Worm (Caenorhabditis elegans): ENCODE data around the gene Y43F8B.19.

The Y43F8B.19 gene

DNA sequence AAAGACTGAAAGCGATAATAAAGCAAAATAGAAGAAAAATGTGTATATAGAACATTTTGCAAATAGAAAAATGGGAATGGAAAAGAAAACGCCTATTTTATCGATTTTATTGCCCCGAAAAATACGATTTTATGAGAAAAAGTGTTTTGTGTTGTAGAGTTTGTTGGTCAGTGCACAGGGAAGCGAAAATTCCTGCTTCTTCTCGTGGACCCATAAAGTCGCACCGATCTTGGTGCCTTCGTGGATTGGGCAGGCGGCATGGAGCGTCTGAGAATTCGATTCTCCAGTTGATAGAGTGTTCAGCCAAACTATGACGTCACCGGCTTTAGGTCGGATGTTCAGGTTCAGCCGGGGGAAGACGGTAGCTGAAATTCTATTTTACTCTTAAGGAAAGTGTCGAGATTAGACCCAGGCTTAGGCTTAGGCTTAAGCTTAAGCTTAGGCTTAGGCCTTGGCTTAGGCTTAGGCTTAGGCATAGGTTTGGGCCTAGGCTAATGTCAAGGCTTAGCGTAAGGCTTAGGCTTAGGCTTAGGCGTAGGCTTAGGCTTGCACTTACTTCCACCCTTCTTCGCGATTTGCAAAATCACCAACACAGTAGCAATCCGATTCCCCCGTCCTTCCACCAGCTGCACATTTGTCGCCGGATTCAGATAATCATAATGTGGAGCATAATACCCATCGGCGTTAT lies at the start of gene Y43F8B.19:
Gene Y43F8B.19, minus strand, starts transcription at position 51 of the 688 bp plus-strand sequence.
- TF ChIP-seq C38D4.7 (GFP tag; optimal IDR thresholded peaks at IDR 0.05), result no peak
- no peak for TF ChIP-seq C08G9.2 (tag; optimal IDR thresholded peaks at IDR 0.05)
- TF ChIP-seq Y22D7AL.16 (tag; optimal IDR thresholded peaks at IDR 0.05), result no peak
- no peak for TF ChIP-seq pha-2 (tag; optimal IDR thresholded peaks at IDR 0.05)
- no peak for TF ChIP-seq ztf-16 (tag; optimal IDR thresholded peaks at IDR 0.05)
- TF ChIP-seq dve-1 (tag; optimal IDR thresholded peaks at IDR 0.05), result no peak
- no peak for TF ChIP-seq npax-4 (tag; optimal IDR thresholded peaks at IDR 0.05)
- TF ChIP-seq hlh-15 (tag; optimal IDR thresholded peaks at IDR 0.05), result no peak
- TF ChIP-seq che-1 (tag; optimal IDR thresholded peaks at IDR 0.05), result no peak
- TF ChIP-seq dmd-4 (tag; optimal IDR thresholded peaks at IDR 0.05; ENCODE audit: borderline replicate concordance), result no peak
- no peak for TF ChIP-seq ceh-31 (tag; optimal IDR thresholded peaks at IDR 0.05)
- no peak for TF ChIP-seq elt-4 (tag; optimal IDR thresholded peaks at IDR 0.05)
- no peak for TF ChIP-seq sdc-2 (tag; optimal IDR thresholded peaks at IDR 0.05)
- TF ChIP-seq ceh-14 (tag; optimal IDR thresholded peaks at IDR 0.05), result no peak

DNA sequence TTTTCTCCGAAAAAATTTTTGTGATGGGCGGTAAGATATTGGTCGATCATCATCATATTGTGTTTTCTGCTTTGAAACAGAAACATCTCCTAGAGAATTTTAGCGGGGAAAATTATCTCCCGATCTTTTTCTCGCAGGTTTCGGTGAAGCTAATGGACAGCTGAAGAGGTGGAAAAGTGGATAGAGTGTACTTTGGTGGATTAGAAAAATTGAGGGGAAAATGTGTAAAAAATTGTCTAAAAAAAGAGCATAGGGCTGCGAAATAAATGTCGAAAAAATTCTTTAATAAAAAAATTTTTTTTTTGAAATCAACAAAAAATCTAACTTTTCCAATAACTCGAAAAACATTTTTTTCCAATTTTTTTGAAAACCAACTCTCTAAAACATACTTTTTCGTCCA lies 43.8 kb upstream of the Y43F8B.19 start, which contains the start of gene oac-1:
Gene oac-1, minus strand, starts transcription at position 101 of the 400 bp plus-strand sequence.
- no peak for TF ChIP-seq K02D7.2 (tag; optimal IDR thresholded peaks at IDR 0.05)
- TF ChIP-seq eyg-1 (tag; optimal IDR thresholded peaks at IDR 0.05), result no peak
- no peak for TF ChIP-seq sox-4 (tag; optimal IDR thresholded peaks at IDR 0.05)
- TF ChIP-seq ama-1 (optimal IDR thresholded peaks at IDR 0.05), result no peak
- no peak for TF ChIP-seq ceh-34 (tag; optimal IDR thresholded peaks at IDR 0.05)
- TF ChIP-seq nhr-232 (tag; optimal IDR thresholded peaks at IDR 0.05), result no peak
- no peak for TF ChIP-seq ztf-16 (tag; optimal IDR thresholded peaks at IDR 0.05)
- no peak for TF ChIP-seq mec-3 (tag; optimal IDR thresholded peaks at IDR 0.05; ENCODE audit: borderline replicate concordance)
- TF ChIP-seq hlh-6 (tag; optimal IDR thresholded peaks at IDR 0.05), result no peak
- no peak for TF ChIP-seq nfya-1 (tag; optimal IDR thresholded peaks at IDR 0.05)
- no peak for TF ChIP-seq ref-2 (tag; optimal IDR thresholded peaks at IDR 0.05)
- TF ChIP-seq ceh-30 (tag; optimal IDR thresholded peaks at IDR 0.05), result no peak
- TF ChIP-seq C38D4.7 (GFP tag; optimal IDR thresholded peaks at IDR 0.05), result no peak
- no peak for TF ChIP-seq ceh-45 (GFP tag; IDR thresholded peaks at IDR 0.05)

DNA sequence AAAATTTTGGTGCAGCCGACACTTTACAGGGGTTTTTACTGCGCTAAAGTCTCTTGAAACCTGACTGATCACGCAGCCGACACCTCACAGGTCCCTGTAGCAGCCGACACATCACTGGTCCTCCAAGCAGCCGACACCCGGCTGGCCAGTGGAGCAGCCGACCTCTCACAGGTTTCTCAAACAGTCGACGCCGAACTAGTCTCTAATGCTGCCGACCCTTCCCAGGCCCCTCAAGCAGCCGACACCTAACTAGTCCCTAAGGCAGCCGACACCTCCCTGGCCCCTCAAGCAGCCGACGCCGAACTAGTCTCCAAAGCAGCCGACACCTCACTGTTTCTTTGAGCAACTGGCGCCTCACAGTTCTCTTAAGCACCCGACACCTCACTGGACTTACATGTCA lies 43.2 kb upstream of the Y43F8B.19 start:
- no peak for TF ChIP-seq fkh-10 (GFP tag; optimal IDR thresholded peaks at IDR 0.05)
- TF ChIP-seq elt-4 (tag; optimal IDR thresholded peaks at IDR 0.05), result peak; percentile 28
- no peak for TF ChIP-seq gmeb-2 (tag; optimal IDR thresholded peaks at IDR 0.05)
- no peak for TF ChIP-seq ceh-31 (tag; optimal IDR thresholded peaks at IDR 0.05)
- TF ChIP-seq che-1 (tag; optimal IDR thresholded peaks at IDR 0.05), result no peak
- no peak for TF ChIP-seq ceh-19 (GFP tag; optimal IDR thresholded peaks at IDR 0.05)
- TF ChIP-seq K02D7.2 (tag; optimal IDR thresholded peaks at IDR 0.05), result no peak
- peak; percentile 45 for TF ChIP-seq pag-3 (tag; optimal IDR thresholded peaks at IDR 0.05; ENCODE audit: borderline replicate concordance)
- no peak for TF ChIP-seq tbx-2 (tag; optimal IDR thresholded peaks at IDR 0.05)
- no peak for TF ChIP-seq ceh-30 (tag; optimal IDR thresholded peaks at IDR 0.05)
- no peak for TF ChIP-seq pqm-1 (tag; optimal IDR thresholded peaks at IDR 0.05)
- TF ChIP-seq madf-2 (tag; optimal IDR thresholded peaks at IDR 0.05), result no peak
- no peak for TF ChIP-seq ets-4 (tag; optimal IDR thresholded peaks at IDR 0.05)
- TF ChIP-seq ceh-45 (GFP tag; IDR thresholded peaks at IDR 0.05), result no peak
- TF ChIP-seq fkh-6 (tag; optimal IDR thresholded peaks at IDR 0.05), result no peak

- TF ChIP-seq ceh-30 (tag; optimal IDR thresholded peaks at IDR 0.05), result peak; percentile 91
- TF ChIP-seq C08G9.2 (tag; optimal IDR thresholded peaks at IDR 0.05), result no peak
Measured at ce11 chrV:19550294-19550693, 38.2 kb upstream of the Y43F8B.19 start.

ce11 chrV:19549689-19550088 lies 37.6 kb upstream of the Y43F8B.19 start, which contains the start of gene Y43F8B.20:
Gene Y43F8B.20, minus strand, starts transcription at chrV:19549789.
- TF ChIP-seq hlh-6 (tag; optimal IDR thresholded peaks at IDR 0.05) (no peak), nhr-11 (tag; optimal IDR thresholded peaks at IDR 0.05) (no peak), C08G9.2 (tag; optimal IDR thresholded peaks at IDR 0.05) (no peak), lin-11 (tag; optimal IDR thresholded peaks at IDR 0.05) (no peak), gmeb-2 (tag; optimal IDR thresholded peaks at IDR 0.05) (no peak), eyg-1 (tag; optimal IDR thresholded peaks at IDR 0.05) (no peak), pqm-1 (tag; optimal IDR thresholded peaks at IDR 0.05) (no peak), pax-1 (tag; optimal IDR thresholded peaks at IDR 0.05) (no peak), hlh-15 (tag; optimal IDR thresholded peaks at IDR 0.05) (no peak), fax-1 (tag; optimal IDR thresholded peaks at IDR 0.05) (no peak), K02D7.2 (tag; optimal IDR thresholded peaks at IDR 0.05) (no peak), unc-3 (GFP tag; conservative IDR thresholded peaks at IDR 0.05) (no peak), unc-3 (tag; optimal IDR thresholded peaks at IDR 0.05) (no peak), nhr-232 (tag; optimal IDR thresholded peaks at IDR 0.05) (no peak), ahr-1 (tag; optimal IDR thresholded peaks at IDR 0.05) (no peak), ceh-24 (tag; optimal IDR thresholded peaks at IDR 0.05) (no peak), syd-9 (tag; optimal IDR thresholded peaks at IDR 0.05) (no peak), ama-1 (optimal IDR thresholded peaks at IDR 0.05) (no peak), sox-2 (GFP tag; IDR thresholded peaks at IDR 0.05) (no peak)

All from whole organism, late embryonic.